Worm (Caenorhabditis elegans): Measurements from ENCODE around the gene nhr-103.

- TF ChIP-seq zag-1 (tag; optimal IDR thresholded peaks at IDR 0.05) = no peak
- no peak for TF ChIP-seq R02D3.7 (tag; optimal IDR thresholded peaks at IDR 0.05)
- no peak for TF ChIP-seq unc-62 (GFP tag; optimal IDR thresholded peaks at IDR 0.05)
- TF ChIP-seq sea-2 (GFP tag; optimal IDR thresholded peaks at IDR 0.05) = no peak
- no peak for TF ChIP-seq unc-39 (tag; optimal IDR thresholded peaks at IDR 0.05)
Observed at ce11 chrV:2200402-2200801, 24.8 kb upstream of the nhr-103 start.

All from whole organism, L3 larva.